Fruit fly (Drosophila melanogaster) whole organism, embryonic: ENCODE results near the gene alphaTub84B.

Source experiments
- CG10366 ChIP-seq: fragments of 200-800 bp; sonication (Bioruptor generic); IDR thresholded peaks from 2 replicates; pipeline ENCODE4 v1.3.6; 2022; ENCODE audit warnings: missing biosample characterization, missing genetic modification characterization
- CG12659 ChIP-seq: fragments of 200-800 bp; sonication (Bioruptor generic); optimal IDR thresholded peaks from 3 replicates; lab custom pipeline; 2017; ENCODE audit warnings: mild to moderate bottlenecking, missing biosample characterization, missing genetic modification reagents, missing genetic modification characterization
- CG13424 ChIP-seq: fragments of 200-800 bp; sonication (Bioruptor generic); optimal IDR thresholded peaks from 2 replicates; lab custom pipeline; 2019; ENCODE audit warnings: missing biosample characterization, mild to moderate bottlenecking, missing genetic modification characterization, moderate library complexity
- CG13624 ChIP-seq: fragments of 200-800 bp; sonication (Bioruptor generic); optimal IDR thresholded peaks from 2 replicates; lab custom pipeline; 2016; ENCODE audit warnings: missing biosample characterization, missing genetic modification characterization
- CG13894 ChIP-seq: fragments of 200-800 bp; sonication (Bioruptor generic); optimal IDR thresholded peaks from 3 replicates; lab custom pipeline; 2018; ENCODE audit warnings: missing biosample characterization, mild to moderate bottlenecking, missing genetic modification characterization, moderate library complexity
- CG14441 ChIP-seq: fragments of 200-800 bp; sonication (Bioruptor generic); IDR thresholded peaks from 2 replicates; pipeline ENCODE4 v1.3.6; 2022; ENCODE audit warnings: missing biosample characterization, missing genetic modification characterization
- CG32767 ChIP-seq: fragments of 200-800 bp; sonication (Bioruptor generic); IDR thresholded peaks from 2 replicates; pipeline ENCODE4 v1.3.6; 2022; ENCODE audit warnings: missing biosample characterization, missing genetic modification characterization
- CG3995 ChIP-seq: fragments of 200-800 bp; sonication (Bioruptor generic); optimal IDR thresholded peaks from 3 replicates; lab custom pipeline; 2016; ENCODE audit warnings: missing biosample characterization, missing genetic modification characterization
- CG4282 ChIP-seq: fragments of 200-800 bp; sonication (Bioruptor generic); optimal IDR thresholded peaks from 2 replicates; lab custom pipeline; 2016; ENCODE audit warnings: missing biosample characterization, missing genetic modification characterization
- CG4854 ChIP-seq: fragments of 200-800 bp; sonication (Bioruptor generic); optimal IDR thresholded peaks from 2 replicates; lab custom pipeline; 2016; ENCODE audit warnings: missing biosample characterization, missing genetic modification characterization, inconsistent platforms
- CG5180 ChIP-seq: fragments of 200-800 bp; sonication (Bioruptor generic); optimal IDR thresholded peaks from 3 replicates; lab custom pipeline; 2017; ENCODE audit warnings: missing biosample characterization, missing genetic modification characterization, mild to moderate bottlenecking, moderate library complexity, missing genetic modification reagents
- CG6175 ChIP-seq: fragments of 200-800 bp; sonication (Bioruptor generic); IDR thresholded peaks from 3 replicates; pipeline ENCODE4 v1.3.6; 2022; ENCODE audit warnings: missing biosample characterization, missing genetic modification characterization
- CG7786 ChIP-seq: fragments of 200-800 bp; sonication (Bioruptor generic); optimal IDR thresholded peaks from 2 replicates; lab custom pipeline; 2016; ENCODE audit warnings: missing biosample characterization, missing genetic modification characterization
- CG7839 ChIP-seq: fragments of 200-800 bp; sonication (Bioruptor generic); optimal IDR thresholded peaks from 3 replicates; lab custom pipeline; 2018; ENCODE audit warnings: missing biosample characterization, mild to moderate bottlenecking, missing genetic modification characterization, moderate library complexity
- CG7928 ChIP-seq: fragments of 200-800 bp; sonication (Bioruptor generic); optimal IDR thresholded peaks from 2 replicates; lab custom pipeline; 2017; ENCODE audit warnings: missing biosample characterization, mild to moderate bottlenecking, missing genetic modification characterization
- CG8359 ChIP-seq: fragments of 200-800 bp; sonication (Bioruptor generic); optimal IDR thresholded peaks from 2 replicates; lab custom pipeline; 2017; ENCODE audit warnings: missing biosample characterization, mild to moderate bottlenecking, missing genetic modification characterization, borderline replicate concordance
- CG9932 ChIP-seq: fragments of 200-800 bp; sonication (Bioruptor generic); IDR thresholded peaks from 2 replicates; pipeline ENCODE4 v1.3.6; 2022; ENCODE audit warnings: missing biosample characterization, missing genetic modification characterization
- CTCF ChIP-seq: fragments of 200-800 bp; sonication (Bioruptor generic); optimal IDR thresholded peaks from 2 replicates; lab custom pipeline; 2017; ENCODE audit warnings: missing biosample characterization, mild to moderate bottlenecking, missing genetic modification characterization, moderate library complexity
- Chrac-16 ChIP-seq: fragments of 200-800 bp; sonication (Bioruptor generic); optimal IDR thresholded peaks from 3 replicates; lab custom pipeline; 2016; ENCODE audit warnings: missing biosample characterization, missing genetic modification characterization
- CkIIα-i1 ChIP-seq: fragments of 200-800 bp; sonication (Bioruptor generic); IDR thresholded peaks from 2 replicates; pipeline ENCODE4 v1.3.6; 2022; ENCODE audit warnings: missing biosample characterization, missing genetic modification characterization
- CrebB ChIP-seq: fragments of 200-800 bp; sonication (Bioruptor generic); optimal IDR thresholded peaks from 3 replicates; lab custom pipeline; 2018; ENCODE audit warnings: missing biosample characterization, mild to moderate bottlenecking, missing genetic modification characterization
- Doc3 ChIP-seq: fragments of 200-800 bp; sonication (Bioruptor generic); IDR thresholded peaks from 3 replicates; pipeline ENCODE4 v1.3.6; 2022; ENCODE audit warnings: missing biosample characterization, missing genetic modification characterization; ENCODE audit not compliant: partially characterized antibody
- Gsc ChIP-seq: fragments of 200-800 bp; sonication (Bioruptor generic); IDR thresholded peaks from 2 replicates; pipeline ENCODE4 v1.3.6; 2022; ENCODE audit warnings: missing biosample characterization, missing genetic modification characterization
- Gug ChIP-seq: fragments of 200-800 bp; sonication (Bioruptor generic); IDR thresholded peaks from 4 replicates; pipeline ENCODE4 v1.3.6; 2022; ENCODE audit warnings: missing biosample characterization, missing genetic modification characterization
- Oli ChIP-seq: fragments of 200-800 bp; sonication (Bioruptor generic); optimal IDR thresholded peaks from 2 replicates; lab custom pipeline; 2018; ENCODE audit warnings: missing biosample characterization, mild to moderate bottlenecking, missing genetic modification characterization, moderate library complexity
- Side ChIP-seq: fragments of 200-800 bp; sonication (Bioruptor generic); optimal IDR thresholded peaks from 2 replicates; lab custom pipeline; 2016; ENCODE audit warnings: missing biosample characterization, missing genetic modification characterization
- Sox100B ChIP-seq: fragments of 200-800 bp; sonication (Bioruptor generic); optimal IDR thresholded peaks from 3 replicates; lab custom pipeline; 2018; ENCODE audit warnings: missing biosample characterization, mild to moderate bottlenecking, missing genetic modification characterization
- ase ChIP-seq: fragments of 200-800 bp; sonication (Bioruptor generic); IDR thresholded peaks from 3 replicates; pipeline ENCODE4 v1.3.6; 2022; ENCODE audit warnings: missing biosample characterization, missing genetic modification characterization
- az2 ChIP-seq: fragments of 200-800 bp; sonication (Bioruptor generic); optimal IDR thresholded peaks from 3 replicates; lab custom pipeline; 2016; ENCODE audit warnings: missing biosample characterization, missing genetic modification characterization
- bowl ChIP-seq: fragments of 200-800 bp; sonication (Bioruptor generic); IDR thresholded peaks from 2 replicates; pipeline ENCODE4 v1.3.6; 2022; ENCODE audit warnings: missing biosample characterization, missing genetic modification characterization
- corto ChIP-seq: fragments of 200-800 bp; sonication (Bioruptor generic); optimal IDR thresholded peaks from 2 replicates; lab custom pipeline; 2016; ENCODE audit warnings: missing biosample characterization, mild to moderate bottlenecking, missing genetic modification characterization, moderate library complexity
- crol ChIP-seq: fragments of 200-800 bp; sonication (Bioruptor generic); IDR thresholded peaks from 2 replicates; pipeline ENCODE4 v1.3.6; 2022; ENCODE audit warnings: missing biosample characterization, missing genetic modification characterization
- ftz-f1 ChIP-seq: fragments of 200-800 bp; sonication (Bioruptor generic); optimal IDR thresholded peaks from 2 replicates; lab custom pipeline; 2016; ENCODE audit warnings: missing biosample characterization, missing genetic modification characterization
- grn ChIP-seq: fragments of 200-800 bp; sonication (Bioruptor generic); optimal IDR thresholded peaks from 3 replicates; lab custom pipeline; 2017; ENCODE audit warnings: missing biosample characterization, missing genetic modification characterization
- gsb-n ChIP-seq: fragments of 200-800 bp; sonication (Bioruptor generic); optimal IDR thresholded peaks from 3 replicates; lab custom pipeline; 2018; ENCODE audit warnings: missing biosample characterization, mild to moderate bottlenecking, missing genetic modification characterization
- jing ChIP-seq: fragments of 200-800 bp; sonication (Bioruptor generic); optimal IDR thresholded peaks from 2 replicates; lab custom pipeline; 2018; ENCODE audit warnings: missing biosample characterization, mild to moderate bottlenecking, missing genetic modification characterization
- mirr ChIP-seq: fragments of 200-800 bp; sonication (Bioruptor generic); optimal IDR thresholded peaks from 3 replicates; lab custom pipeline; 2018; ENCODE audit warnings: missing biosample characterization, mild to moderate bottlenecking, missing genetic modification characterization
- pros ChIP-seq: fragments of 200-800 bp; sonication (Bioruptor generic); optimal IDR thresholded peaks from 3 replicates; lab custom pipeline; 2019; ENCODE audit warnings: missing biosample characterization, mild to moderate bottlenecking, missing genetic modification characterization, moderate library complexity
- schlank ChIP-seq: fragments of 200-800 bp; sonication (Bioruptor generic); optimal IDR thresholded peaks from 2 replicates; lab custom pipeline; 2018; ENCODE audit warnings: missing biosample characterization, mild to moderate bottlenecking, missing genetic modification characterization
- scrt ChIP-seq: fragments of 200-800 bp; sonication (Bioruptor generic); optimal IDR thresholded peaks from 2 replicates; lab custom pipeline; 2018; ENCODE audit warnings: missing biosample characterization, mild to moderate bottlenecking, missing genetic modification characterization, moderate library complexity
- slbo ChIP-seq: fragments of 200-800 bp; sonication (Bioruptor generic); IDR thresholded peaks from 2 replicates; pipeline ENCODE4 v1.3.6; 2022; ENCODE audit warnings: missing biosample characterization, missing genetic modification characterization
- sna ChIP-seq: fragments of 200-800 bp; sonication (Bioruptor generic); IDR thresholded peaks from 2 replicates; pipeline ENCODE4 v1.3.6; 2022; ENCODE audit warnings: missing biosample characterization, missing genetic modification characterization; ENCODE audit not compliant: partially characterized antibody
- sr ChIP-seq: fragments of 200-800 bp; sonication (Bioruptor generic); IDR thresholded peaks from 3 replicates; pipeline ENCODE4 v1.3.6; 2022; ENCODE audit warnings: missing biosample characterization, missing genetic modification characterization
- trem ChIP-seq: fragments of 200-800 bp; optimal IDR thresholded peaks from 3 replicates; lab custom pipeline; 2019; ENCODE audit warnings: missing biosample characterization, mild to moderate bottlenecking, missing genetic modification characterization, moderate library complexity

Gene alphaTub84B

dm6 chr3R:7102853-7103833, 16.7 kb downstream of the alphaTub84B start (continued):
- TF ChIP-seq corto (GFP tag; lab: Kevin White, UChicago) (peak; percentile 4), CG6175 (GFP tag; lab: Robert Waterston, UW) (no peak), CG9932 (GFP tag; lab: Robert Waterston, UW) (no peak), ase (no peak), CTCF (GFP tag; lab: Kevin White, UChicago) (no peak), schlank (tag; lab: Kevin White, UChicago) (no peak), mirr (no peak), slbo (no peak), CG7928 (GFP tag; lab: Kevin White, UChicago) (no peak), CG5180 (GFP tag; lab: Kevin White, UChicago) (peak; percentile 75), ftz-f1 (GFP tag; lab: Kevin White, UChicago) (no peak), CG13424 (tag; lab: Kevin White, UChicago) (no peak), Side (GFP tag; lab: Kevin White, UChicago) (no peak), Gsc (GFP tag; lab: Robert Waterston, UW) (no peak), sr (GFP tag; lab: Robert Waterston, UW) (no peak), Oli (tag; lab: Kevin White, UChicago) (no peak), CG7839 (no peak), scrt (peak; percentile 51), CG32767 (GFP tag; lab: Robert Waterston, UW) (no peak), crol (GFP tag; lab: Robert Waterston, UW) (peak; percentile 91), bowl (no peak), grn (GFP tag; lab: Kevin White, UChicago) (no peak), pros (GFP tag; lab: Kevin White, UChicago) (peak; percentile 83), CG13894 (tag; lab: Kevin White, UChicago) (no peak), CG3995 (GFP tag; lab: Kevin White, UChicago) (no peak), CG8359 (GFP tag; lab: Kevin White, UChicago) (no peak), CrebB (peak; percentile 19), trem (peak; percentile 8), az2 (no peak), jing (no peak), CG13624 (GFP tag; lab: Kevin White, UChicago) (no peak), CG4282 (no peak), gsb-n (tag; lab: Kevin White, UChicago) (no peak), Doc3 (GFP tag; lab: Robert Waterston, UW) (no peak), Gug (GFP tag; lab: Robert Waterston, UW) (no peak), CG4854 (GFP tag; lab: Kevin White, UChicago) (no peak), CG14441 (no peak), CG12659 (GFP tag; lab: Kevin White, UChicago) (no peak), Chrac-16 (no peak), CG10366 (GFP tag; lab: Robert Waterston, UW) (no peak), CkIIα-i1 (GFP tag; lab: Robert Waterston, UW) (no peak), CG7786 (GFP tag; lab: Kevin White, UChicago) (no peak), sna (no peak), Sox100B (GFP tag; lab: Kevin White, UChicago) (no peak)
